Fruit fly (Drosophila melanogaster): ENCODE data around the gene CG43843.
A peak's percentile ranks its signal among the peaks of the same experiment; 100 is the strongest.

Gene CG43843

dm6 chrX:18467881-18468280, 7.7 kb upstream of the CG43843 start (continued):
- TF ChIP-seq CG1529 (GFP tag; optimal IDR thresholded peaks at IDR 0.05): no peak
- TF ChIP-seq pfk (GFP tag; optimal IDR thresholded peaks at IDR 0.05): no peak
- TF ChIP-seq CG10267 (tag; optimal IDR thresholded peaks at IDR 0.05): no peak
- peak; percentile 14 for TF ChIP-seq bcd (GFP tag; optimal IDR thresholded peaks at IDR 0.05)
- TF ChIP-seq NK7.1 (GFP tag; optimal IDR thresholded peaks at IDR 0.05): no peak
- TF ChIP-seq ro (GFP tag; IDR thresholded peaks at IDR 0.05): no peak
- no peak for TF ChIP-seq hth (optimal IDR thresholded peaks at IDR 0.05)
- TF ChIP-seq CG13775 (GFP tag; optimal IDR thresholded peaks at IDR 0.05): no peak
- no peak for TF ChIP-seq emc (GFP tag; optimal IDR thresholded peaks at IDR 0.05)
- no peak for TF ChIP-seq CG6765 (GFP tag; optimal IDR thresholded peaks at IDR 0.05)
- no peak for TF ChIP-seq chm (GFP tag; IDR thresholded peaks at IDR 0.05)
- TF ChIP-seq CG15696 (tag; optimal IDR thresholded peaks at IDR 0.05): no peak
- peak; percentile 17 for TF ChIP-seq CG12391 (tag; optimal IDR thresholded peaks at IDR 0.05)
- TF ChIP-seq CG14965 (GFP tag; optimal IDR thresholded peaks at IDR 0.05; ENCODE audit: borderline replicate concordance): no peak
- TF ChIP-seq CG31224 (GFP tag; IDR thresholded peaks at IDR 0.05): no peak
- TF ChIP-seq CG4730 (GFP tag; IDR thresholded peaks at IDR 0.05): no peak
- TF ChIP-seq tll (GFP tag; optimal IDR thresholded peaks at IDR 0.05): no peak
- no peak for TF ChIP-seq Myb (GFP tag; optimal IDR thresholded peaks at IDR 0.05)
- TF ChIP-seq CG15601 (tag; optimal IDR thresholded peaks at IDR 0.05): no peak
- no peak; the same call in 1 of the 2 replicates for TF ChIP-seq HLH3B (GFP tag; IDR thresholded peaks at IDR 0.05)
- TF ChIP-seq D (optimal IDR thresholded peaks at IDR 0.05): no peak
- TF ChIP-seq D (GFP tag; optimal IDR thresholded peaks at IDR 0.05): no peak
- TF ChIP-seq CG9727 (GFP tag; optimal IDR thresholded peaks at IDR 0.05): no peak
- TF ChIP-seq nerfin-1 (tag; optimal IDR thresholded peaks at IDR 0.05): no peak
- no peak for TF ChIP-seq nerfin-2 (GFP tag; IDR thresholded peaks at IDR 0.05; ENCODE audit: partially characterized antibody)
- TF ChIP-seq CG9797 (GFP tag; optimal IDR thresholded peaks at IDR 0.05): no peak
- no peak for TF ChIP-seq CG6683 (GFP tag; optimal IDR thresholded peaks at IDR 0.05)
- TF ChIP-seq sens-2 (GFP tag; IDR thresholded peaks at IDR 0.05): no peak
- TF ChIP-seq CTCF (GFP tag; optimal IDR thresholded peaks at IDR 0.05): no peak
- TF ChIP-seq CoRest (tag; optimal IDR thresholded peaks at IDR 0.05): peak; percentile 8
- TF ChIP-seq Xbp1 (GFP tag; optimal IDR thresholded peaks at IDR 0.05): peak; percentile 12
- TF ChIP-seq lov (optimal IDR thresholded peaks at IDR 0.05): no peak
- TF ChIP-seq lov (GFP tag; IDR thresholded peaks at IDR 0.05): no peak
- no peak for TF ChIP-seq CG10431 (GFP tag; optimal IDR thresholded peaks at IDR 0.05)
- no peak for TF ChIP-seq CG8281 (tag; optimal IDR thresholded peaks at IDR 0.05)
- TF ChIP-seq CG14050 (GFP tag; IDR thresholded peaks at IDR 0.05): no peak
- no peak for TF ChIP-seq wdn (GFP tag; IDR thresholded peaks at IDR 0.05)
- TF ChIP-seq CG34376 (GFP tag; optimal IDR thresholded peaks at IDR 0.05): no peak
- no peak for TF ChIP-seq crol (GFP tag; IDR thresholded peaks at IDR 0.05)
- TF ChIP-seq CG2202 (tag; optimal IDR thresholded peaks at IDR 0.05): no peak
- TF ChIP-seq sima (GFP tag; optimal IDR thresholded peaks at IDR 0.05): no peak
- TF ChIP-seq CG18262 (tag; optimal IDR thresholded peaks at IDR 0.05): no peak
- no peak for TF ChIP-seq gfzf (GFP tag; optimal IDR thresholded peaks at IDR 0.05)
- no peak for TF ChIP-seq CG12219 (GFP tag; optimal IDR thresholded peaks at IDR 0.05)
- TF ChIP-seq CG9932 (GFP tag; IDR thresholded peaks at IDR 0.05): peak; percentile 56
- TF ChIP-seq tgo (GFP tag; IDR thresholded peaks at IDR 0.05): no peak
- peak; percentile 54 for TF ChIP-seq Ptx1 (GFP tag; IDR thresholded peaks at IDR 0.05)
- TF ChIP-seq pho (GFP tag; optimal IDR thresholded peaks at IDR 0.05): no peak
- TF ChIP-seq CG7357 (GFP tag; IDR thresholded peaks at IDR 0.05): 0 out of 3 replicates have a peak, but pooled peaks have one; percentile 18
- TF ChIP-seq CG17912 (GFP tag; optimal IDR thresholded peaks at IDR 0.05): no peak
- TF ChIP-seq H2.0 (GFP tag; IDR thresholded peaks at IDR 0.05): 0 out of 2 replicates have a peak, but pooled peaks have one; percentile 29
- no peak for TF ChIP-seq CG11695 (GFP tag; IDR thresholded peaks at IDR 0.05)
- peak in 1 of 2 experiments; percentile 12 for TF ChIP-seq Pdp1 (GFP tag; optimal IDR thresholded peaks at IDR 0.05)
